Worm (Caenorhabditis elegans) whole organism, late embryonic: ENCODE measurements around the gene jmjd-3.3.

Experiments
- C08G9.2 ChIP-seq: sonication (generic microtip); optimal IDR thresholded peaks from 2 replicates; lab custom pipeline; 2016; ENCODE audit warnings: mild to moderate bottlenecking, missing genetic modification characterization, moderate library complexity, missing compliant biosample characterization
- C38D4.7 ChIP-seq: fragments of 200-800 bp; sonication (Bioruptor generic); optimal IDR thresholded peaks from 2 replicates; lab custom pipeline; 2018; ENCODE audit warnings: mild to moderate bottlenecking, missing genetic modification characterization, moderate library complexity, missing compliant biosample characterization
- F13H6.1 ChIP-seq: sonication (generic microtip); optimal IDR thresholded peaks from 2 replicates; lab custom pipeline; 2016; ENCODE audit warnings: missing genetic modification characterization, missing compliant biosample characterization
- K09A11.1 ChIP-seq: sonication (generic microtip); optimal IDR thresholded peaks from 2 replicates; lab custom pipeline; 2017; ENCODE audit warnings: antibody characterized with exemption, mild to moderate bottlenecking, missing genetic modification characterization, missing compliant biosample characterization; ENCODE audit not compliant: insufficient read depth
- Y22D7AL.16 ChIP-seq: sonication (generic microtip); optimal IDR thresholded peaks from 2 replicates; lab custom pipeline; 2016; ENCODE audit warnings: missing genetic modification characterization, missing compliant biosample characterization
- ahr-1 ChIP-seq: sonication (generic microtip); optimal IDR thresholded peaks from 2 replicates; lab custom pipeline; 2016; ENCODE audit warnings: missing genetic modification characterization, missing compliant biosample characterization
- ama-1 ChIP-seq: fragments of 150-350 bp; optimal IDR thresholded peaks from 2 replicates; lab custom pipeline; 2014
- ceh-18 ChIP-seq: sonication (generic microtip); optimal IDR thresholded peaks from 2 replicates; lab custom pipeline; 2016; ENCODE audit warnings: missing genetic modification characterization, missing compliant biosample characterization
- ceh-2 ChIP-seq: sonication (generic microtip); optimal IDR thresholded peaks from 2 replicates; lab custom pipeline; 2016; ENCODE audit warnings: missing genotype, missing genetic modification characterization, missing compliant biosample characterization
- ceh-24 ChIP-seq: sonication (generic microtip); optimal IDR thresholded peaks from 2 replicates; lab custom pipeline; 2016; ENCODE audit warnings: mild to moderate bottlenecking, missing genetic modification characterization, missing compliant biosample characterization
- ceh-30 ChIP-seq: fragments of 150-350 bp; optimal IDR thresholded peaks from 2 replicates; lab custom pipeline; 2014; ENCODE audit warnings: missing biosample characterization, missing genetic modification characterization
- ceh-31 ChIP-seq: sonication (generic microtip); optimal IDR thresholded peaks from 2 replicates; lab custom pipeline; 2016; ENCODE audit warnings: missing genetic modification characterization, missing compliant biosample characterization
- ceh-45 ChIP-seq: fragments of 200-800 bp; sonication (Bioruptor generic); IDR thresholded peaks from 2 replicates; pipeline ENCODE4 v1.3.6; 2022; ENCODE audit warnings: missing genetic modification reagents, missing genetic modification characterization, missing compliant biosample characterization
- ceh-6 ChIP-seq: fragments of 200-800 bp; sonication (Bioruptor generic); optimal IDR thresholded peaks from 2 replicates; lab custom pipeline; 2018; ENCODE audit warnings: mild to moderate bottlenecking, missing genetic modification characterization, missing compliant biosample characterization
- che-1 ChIP-seq: sonication (generic microtip); optimal IDR thresholded peaks from 2 replicates; lab custom pipeline; 2016; ENCODE audit warnings: mild to moderate bottlenecking, missing genetic modification characterization, missing compliant biosample characterization
- dmd-4 ChIP-seq: sonication (generic microtip); optimal IDR thresholded peaks from 2 replicates; lab custom pipeline; 2016; ENCODE audit warnings: borderline replicate concordance, missing genetic modification characterization, missing compliant biosample characterization
- elt-2 ChIP-seq: sonication (generic microtip); optimal IDR thresholded peaks from 2 replicates; lab custom pipeline; 2016; ENCODE audit warnings: missing genetic modification reagents, missing genetic modification characterization, missing compliant biosample characterization
- ets-4 ChIP-seq: sonication (generic microtip); optimal IDR thresholded peaks from 2 replicates; lab custom pipeline; 2016; ENCODE audit warnings: missing genetic modification characterization, missing compliant biosample characterization
- eyg-1 ChIP-seq: sonication (generic microtip); optimal IDR thresholded peaks from 2 replicates; lab custom pipeline; 2016; ENCODE audit warnings: missing genotype, missing genetic modification characterization, missing compliant biosample characterization
- fax-1 ChIP-seq: sonication (generic microtip); optimal IDR thresholded peaks from 2 replicates; lab custom pipeline; 2016; ENCODE audit warnings: missing genotype, missing genetic modification characterization, missing compliant biosample characterization
- fkh-10 ChIP-seq: fragments of 150-350 bp; optimal IDR thresholded peaks from 2 replicates; lab custom pipeline; 2014; ENCODE audit warnings: missing biosample characterization, missing genetic modification reagents, missing genetic modification characterization
- fkh-6 ChIP-seq: sonication (generic microtip); optimal IDR thresholded peaks from 2 replicates; lab custom pipeline; 2016; ENCODE audit warnings: missing genetic modification characterization, missing compliant biosample characterization
- gmeb-2 ChIP-seq: sonication (generic microtip); optimal IDR thresholded peaks from 2 replicates; lab custom pipeline; 2016; ENCODE audit warnings: missing genetic modification characterization, inconsistent platforms, missing compliant biosample characterization
- hlh-13 ChIP-seq: fragments of 200-800 bp; sonication (Bioruptor generic); optimal IDR thresholded peaks from 2 replicates; lab custom pipeline; 2018; ENCODE audit warnings: mild to moderate bottlenecking, missing genetic modification characterization, missing compliant biosample characterization
- hlh-30 ChIP-seq: sonication (generic microtip); optimal IDR thresholded peaks from 2 replicates; lab custom pipeline; 2017; ENCODE audit warnings: antibody characterized with exemption, missing genetic modification characterization, missing compliant biosample characterization; ENCODE audit not compliant: insufficient read depth
- hlh-8 ChIP-seq: sonication (generic microtip); optimal IDR thresholded peaks from 2 replicates; lab custom pipeline; 2016; ENCODE audit warnings: missing genotype, missing genetic modification characterization, missing compliant biosample characterization
- mec-3 ChIP-seq: sonication (generic microtip); optimal IDR thresholded peaks from 2 replicates; lab custom pipeline; 2016; ENCODE audit warnings: borderline replicate concordance, missing genetic modification characterization, missing compliant biosample characterization
- nfya-1 ChIP-seq: sonication (generic microtip); optimal IDR thresholded peaks from 2 replicates; lab custom pipeline; 2017; ENCODE audit warnings: missing genetic modification characterization, mild to moderate bottlenecking, missing compliant biosample characterization, antibody characterized with exemption, moderate library complexity
- pat-9 ChIP-seq: fragments of 200-800 bp; sonication (Bioruptor generic); optimal IDR thresholded peaks from 2 replicates; lab custom pipeline; 2018; ENCODE audit warnings: mild to moderate bottlenecking, missing genetic modification characterization, moderate library complexity, missing compliant biosample characterization
- pha-2 ChIP-seq: sonication (generic microtip); optimal IDR thresholded peaks from 2 replicates; lab custom pipeline; 2017; ENCODE audit warnings: mild to moderate bottlenecking, missing genetic modification characterization, missing compliant biosample characterization
- pha-4 ChIP-seq: fragments of 150-350 bp; optimal IDR thresholded peaks from 2 replicates; lab custom pipeline; 2018; ENCODE audit warnings: missing biosample characterization, missing genetic modification reagents, missing genetic modification characterization
- pros-1 ChIP-seq: fragments of 150-350 bp; optimal IDR thresholded peaks from 2 replicates; lab custom pipeline; 2014; ENCODE audit warnings: missing biosample characterization, missing genetic modification reagents, missing genetic modification characterization
- rnt-1 ChIP-seq: sonication (generic microtip); optimal IDR thresholded peaks from 2 replicates; lab custom pipeline; 2016; ENCODE audit warnings: missing genetic modification characterization, missing compliant biosample characterization
- sox-2 ChIP-seq: fragments of 200-800 bp; sonication (Bioruptor generic); IDR thresholded peaks from 2 replicates; pipeline ENCODE4 v1.3.6; 2022; ENCODE audit warnings: missing genetic modification reagents, missing genetic modification characterization, missing compliant biosample characterization
- sox-4 ChIP-seq: sonication (generic microtip); optimal IDR thresholded peaks from 2 replicates; lab custom pipeline; 2017; ENCODE audit warnings: mild to moderate bottlenecking, missing genetic modification characterization, inconsistent platforms, missing compliant biosample characterization
- syd-9 ChIP-seq: sonication (generic microtip); optimal IDR thresholded peaks from 2 replicates; lab custom pipeline; 2016; ENCODE audit warnings: mild to moderate bottlenecking, missing genetic modification characterization, moderate library complexity, missing compliant biosample characterization
- unc-42 ChIP-seq: sonication (generic microtip); optimal IDR thresholded peaks from 2 replicates; lab custom pipeline; 2016; ENCODE audit warnings: missing genotype, missing genetic modification characterization, missing compliant biosample characterization
- unc-55 ChIP-seq: sonication (generic microtip); optimal IDR thresholded peaks from 2 replicates; lab custom pipeline; 2017; ENCODE audit warnings: missing biosample characterization, missing genetic modification reagents, missing genetic modification characterization
- ztf-16 ChIP-seq: sonication (generic microtip); optimal IDR thresholded peaks from 2 replicates; lab custom pipeline; 2017; ENCODE audit warnings: missing genetic modification characterization, missing compliant biosample characterization

Gene jmjd-3.3

DNA sequence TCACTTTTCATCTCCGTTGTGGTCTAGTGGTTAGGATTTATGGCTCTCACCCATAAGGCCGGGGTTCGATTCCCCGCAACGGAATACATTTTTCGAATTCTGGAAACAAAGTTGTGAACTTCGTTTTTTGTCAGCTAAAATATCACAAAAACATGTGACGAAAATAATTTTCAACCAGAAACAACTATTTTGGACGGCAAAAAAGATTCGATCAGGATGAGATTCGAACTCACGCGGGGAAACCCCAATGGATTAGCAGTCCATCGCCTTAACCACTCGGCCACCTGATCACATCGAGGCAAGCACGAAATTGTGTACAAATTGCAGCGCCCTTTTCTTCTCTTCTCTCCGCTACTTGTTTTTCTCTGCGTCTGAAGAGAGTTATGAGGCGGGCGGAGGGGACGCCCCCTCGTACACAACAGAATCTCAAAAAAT lies 12.5 kb downstream of the jmjd-3.3 start (continued):
- TF ChIP-seq unc-42 (peak; percentile 46), sox-4 (peak; percentile 72), ztf-16 (tag; lab: Kevin White, UChicago) (peak; percentile 70), sox-2 (GFP tag; lab: Robert Waterston, UW) (0 out of 2 replicates have a peak, but pooled peaks have one; percentile 8), dmd-4 (peak; percentile 60), syd-9 (tag; lab: Kevin White, UChicago) (peak; percentile 56), hlh-8 (peak; percentile 0), fkh-6 (tag; lab: Kevin White, UChicago) (peak; percentile 67), ceh-24 (tag; lab: Kevin White, UChicago) (peak; percentile 45), pha-2 (tag; lab: Kevin White, UChicago) (peak; percentile 75)

DNA sequence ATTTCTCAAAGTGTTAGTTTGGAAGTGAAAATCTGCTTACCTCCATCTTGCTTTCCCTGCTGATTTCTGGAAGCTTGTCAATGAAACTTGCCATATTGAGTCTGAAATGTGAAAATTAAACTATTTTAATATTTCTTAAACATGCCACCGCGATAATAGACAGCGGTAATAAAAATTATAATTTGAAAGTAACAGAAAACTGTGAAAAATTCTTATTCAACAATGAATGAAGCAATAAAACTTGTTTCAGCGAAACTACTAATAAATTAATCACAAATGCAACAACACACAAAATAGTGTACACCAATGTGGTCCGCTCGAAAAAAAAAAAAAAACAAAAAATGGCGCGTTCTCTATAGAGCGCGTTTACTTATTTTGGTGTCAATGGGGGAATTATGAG lies 15.4 kb downstream of the jmjd-3.3 start, which contains the start of gene F02D10.6:
Gene F02D10.6, minus strand, starts transcription at position 101 of the 400 bp plus-strand sequence.
- TF ChIP-seq ets-4 (tag; lab: Kevin White, UChicago) (no peak), ahr-1 (tag; lab: Kevin White, UChicago) (no peak), elt-2 (no peak), mec-3 (tag; lab: Kevin White, UChicago) (no peak), hlh-13 (GFP tag; lab: Kevin White, UChicago) (no peak), hlh-8 (no peak), C08G9.2 (no peak), pros-1 (tag; lab: Kevin White, UChicago) (no peak), hlh-30 (tag; lab: Kevin White, UChicago) (no peak), ceh-6 (GFP tag; lab: Kevin White, UChicago) (no peak), fax-1 (tag; lab: Kevin White, UChicago) (no peak), pha-4 (tag; lab: Kevin White, UChicago) (no peak), che-1 (no peak), fkh-10 (GFP tag; lab: Kevin White, UChicago) (no peak), syd-9 (tag; lab: Kevin White, UChicago) (no peak), dmd-4 (no peak)

- TF ChIP-seq hlh-13 (GFP tag; lab: Kevin White, UChicago) (no peak), C38D4.7 (GFP tag; lab: Kevin White, UChicago) (no peak), unc-55 (GFP tag; lab: Kevin White, UChicago) (no peak), ama-1 (lab: Kevin White, UChicago) (no peak), ceh-45 (GFP tag; lab: Robert Waterston, UW) (no peak), sox-4 (no peak), mec-3 (tag; lab: Kevin White, UChicago) (no peak), Y22D7AL.16 (tag; lab: Kevin White, UChicago) (no peak), gmeb-2 (no peak), K09A11.1 (tag; lab: Kevin White, UChicago) (no peak), dmd-4 (no peak), ahr-1 (tag; lab: Kevin White, UChicago) (no peak), pros-1 (tag; lab: Kevin White, UChicago) (no peak), eyg-1 (tag; lab: Kevin White, UChicago) (no peak)
- TF ChIP-seq, all 69 proteins: peak for 0
Observed at ce11 chrX:13456442-13456841, 20.2 kb downstream of the jmjd-3.3 start, which contains the start of gene flr-1. TSS of gene flr-1 (minus strand) at chrX:13456542.

ce11 chrX:13462519-13462918 lies 26.3 kb downstream of the jmjd-3.3 start, which contains the start of gene F02D10.3:
TSS of gene F02D10.3 (minus strand) at chrX:13462619.
- TF ChIP-seq ceh-2 (tag; lab: Kevin White, UChicago) (no peak), ahr-1 (tag; lab: Kevin White, UChicago) (no peak), rnt-1 (tag; lab: Kevin White, UChicago) (no peak), F13H6.1 (tag; lab: Kevin White, UChicago) (no peak), pha-2 (tag; lab: Kevin White, UChicago) (no peak), pat-9 (tag; lab: Kevin White, UChicago) (no peak), C38D4.7 (GFP tag; lab: Kevin White, UChicago) (no peak), ceh-31 (tag; lab: Kevin White, UChicago) (no peak), elt-2 (no peak), ceh-18 (no peak), ceh-30 (tag; lab: Kevin White, UChicago) (no peak), sox-4 (no peak), nfya-1 (no peak), fkh-6 (tag; lab: Kevin White, UChicago) (no peak), ceh-6 (GFP tag; lab: Kevin White, UChicago) (no peak)
